Worm (Caenorhabditis elegans) whole organism, midembryonic: ENCODE measurements around the gene ZC449.4.

Source experiments
- T22C8.4 ChIP-seq: fragments of 200-800 bp; sonication (Bioruptor generic); IDR thresholded peaks from 2 replicates; pipeline ENCODE4 v1.3.6; 2022; ENCODE audit warnings: missing genetic modification characterization, missing compliant biosample characterization
- cog-1 ChIP-seq: sonication (generic microtip); optimal IDR thresholded peaks from 2 replicates; lab custom pipeline; 2016; ENCODE audit warnings: missing genetic modification characterization, missing compliant biosample characterization
- flt-1 ChIP-seq: fragments of 200-800 bp; sonication (Bioruptor generic); IDR thresholded peaks from 2 replicates; pipeline ENCODE4 v1.3.6; 2022; ENCODE audit warnings: missing genetic modification characterization, missing compliant biosample characterization
- klf-2 ChIP-seq: fragments of 200-800 bp; sonication (Bioruptor generic); conservative IDR thresholded peaks from 2 replicates; pipeline ENCODE4 v1.3.6; 2022; ENCODE audit warnings: missing genetic modification reagents, missing genetic modification characterization, missing compliant biosample characterization
- ref-1 ChIP-seq: fragments of 200-800 bp; sonication (Bioruptor generic); conservative IDR thresholded peaks from 2 replicates; pipeline ENCODE4 v1.3.6; 2022; ENCODE audit warnings: missing genetic modification reagents, missing genetic modification characterization, missing compliant biosample characterization
- tab-1 ChIP-seq: fragments of 200-800 bp; sonication (Bioruptor generic); IDR thresholded peaks from 2 replicates; pipeline ENCODE4 v1.3.6; 2022; ENCODE audit warnings: missing genetic modification characterization, missing compliant biosample characterization
- ztf-23 ChIP-seq: fragments of 200-800 bp; sonication (Bioruptor generic); IDR thresholded peaks from 2 replicates; pipeline ENCODE4 v1.3.6; 2022; ENCODE audit warnings: missing genetic modification reagents, missing genetic modification characterization, missing compliant biosample characterization
- ztf-29 ChIP-seq: fragments of 200-800 bp; sonication (Bioruptor generic); IDR thresholded peaks from 2 replicates; pipeline ENCODE4 v1.3.6; 2022; ENCODE audit warnings: missing genetic modification reagents, missing genetic modification characterization, missing compliant biosample characterization

- TF ChIP-seq ref-1 (GFP tag; lab: Robert Waterston, UW), result no peak
- TF ChIP-seq tab-1 (GFP tag; lab: Robert Waterston, UW), result no peak
- TF ChIP-seq cog-1 (tag; lab: Kevin White, UChicago), result no peak
- TF ChIP-seq T22C8.4 (GFP tag; lab: Robert Waterston, UW), result no peak
- no peak for TF ChIP-seq klf-2 (GFP tag; lab: Robert Waterston, UW)
- no peak for TF ChIP-seq flt-1 (GFP tag; lab: Robert Waterston, UW)
- no peak for TF ChIP-seq ztf-29
- TF ChIP-seq ztf-23 (GFP tag; lab: Robert Waterston, UW), result no peak
Observed at ce11 chrX:4979060-4979459, 54.7 kb downstream of the ZC449.4 start.
